Worm (Caenorhabditis elegans): Measurements from ENCODE around the gene ZK742.7.

- no peak for TF ChIP-seq ceh-82 (tag; optimal IDR thresholded peaks at IDR 0.05)
- no peak for TF ChIP-seq daf-12 (tag; optimal IDR thresholded peaks at IDR 0.05)
Measured at ce11 chrV:7806629-7807028, 8.4 kb downstream of the ZK742.7 start.
